Fruit fly (Drosophila melanogaster) whole organism, larva: ENCODE measurements around the gene Ppat-Dpck.
A peak's percentile ranks its signal among the peaks of the same experiment; 100 is the strongest.

Experiments used
- noc ChIP-seq: fragments of 200-800 bp; sonication (Bioruptor generic); optimal IDR thresholded peaks from 3 replicates; lab custom pipeline; 2019; ENCODE audit warnings: missing biosample characterization, mild to moderate bottlenecking, missing genetic modification characterization, moderate library complexity

The Ppat-Dpck gene

dm6 chr3L:5752903-5753604, 15.5 kb downstream of the Ppat-Dpck start, which contains the start of gene Usp47:
Usp47 (plus strand) TSS chr3L:5752973.
- peak; percentile 13 for TF ChIP-seq noc (tag; lab: Kevin White, UChicago)

DNA sequence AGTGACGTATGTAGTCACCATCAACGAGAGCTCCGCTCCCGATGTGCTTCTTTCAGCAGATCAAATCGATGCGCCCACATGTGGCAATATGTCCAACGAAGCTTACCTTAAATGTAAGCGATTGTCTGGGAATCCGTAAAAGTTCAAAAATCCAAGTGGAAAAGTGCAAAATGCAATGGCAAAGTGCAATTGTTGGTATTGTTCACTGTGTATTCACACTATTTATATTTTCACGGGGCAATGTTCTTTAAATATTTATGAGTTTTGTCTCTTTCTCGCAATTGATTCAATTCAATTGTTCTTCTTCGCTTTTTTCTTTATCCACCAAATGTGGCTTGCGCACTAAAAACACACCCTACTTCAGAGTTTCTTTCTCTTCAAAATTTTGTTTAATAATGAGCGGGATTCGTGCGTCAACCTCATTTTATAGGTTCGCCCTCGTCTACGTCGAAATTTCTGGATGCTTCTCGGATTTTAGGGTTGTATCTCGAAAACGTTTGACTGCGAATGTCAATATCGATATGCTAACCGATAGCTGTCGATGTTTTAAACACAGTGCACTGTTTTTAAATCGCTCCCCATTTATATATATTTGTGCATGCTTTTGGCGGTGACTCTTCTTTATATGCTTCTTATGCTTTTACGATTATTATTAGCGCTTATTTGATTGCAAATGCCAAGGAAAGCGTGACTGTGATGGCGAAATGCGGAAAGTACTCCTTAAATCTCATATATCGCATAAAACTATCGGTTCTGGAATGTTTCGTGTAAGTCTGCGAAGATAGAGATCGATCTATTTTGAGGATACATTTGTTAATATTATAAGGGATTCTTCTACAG, 16.6 kb downstream of the Ppat-Dpck start, which contains the start of gene DnaJ-1:
Gene DnaJ-1, minus strand, starts transcription at position 450 of the 840 bp plus-strand sequence.
- TF ChIP-seq noc (tag; lab: Kevin White, UChicago): peak; percentile 50

DNA sequence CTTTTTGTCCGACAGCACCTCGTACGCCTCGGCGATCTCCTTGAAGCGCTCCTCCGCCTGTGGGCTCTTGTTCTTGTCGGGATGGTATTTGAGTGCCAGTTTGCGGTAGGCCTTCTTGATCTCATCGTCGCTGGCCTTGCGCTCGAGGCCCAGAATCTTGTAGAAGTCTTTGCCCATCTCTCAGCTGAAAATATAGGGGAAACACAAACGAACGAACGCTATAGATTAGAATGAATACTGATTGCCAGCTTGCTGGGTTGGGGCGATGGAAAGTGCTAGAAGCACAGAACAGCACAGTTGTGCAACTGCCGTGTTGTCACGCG, 17.2 kb downstream of the Ppat-Dpck start:
- no peak for TF ChIP-seq noc (tag; lab: Kevin White, UChicago)

- no peak for TF ChIP-seq noc (tag; lab: Kevin White, UChicago)
Measured at dm6 chr3L:5749616-5750336, 18.8 kb downstream of the Ppat-Dpck start.

DNA sequence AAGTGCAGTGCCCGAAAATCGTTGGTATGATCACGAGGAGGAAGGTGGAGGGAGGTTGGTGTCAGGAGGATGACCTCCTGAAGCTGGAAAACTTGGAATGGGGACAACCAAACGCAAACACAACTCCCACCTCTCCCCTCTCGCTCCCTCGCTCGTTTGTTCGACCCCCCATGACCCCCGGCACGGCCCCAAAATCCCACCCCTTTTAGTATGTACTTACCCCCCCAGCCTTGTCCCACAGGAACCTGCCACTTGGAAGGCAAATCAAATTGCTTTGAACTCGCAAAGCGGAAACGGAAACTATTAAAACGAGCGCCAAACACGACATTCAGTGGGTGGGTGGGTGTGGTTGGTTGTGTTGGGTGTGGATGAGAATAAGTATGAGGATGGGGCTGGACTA, 37.0 kb downstream of the Ppat-Dpck start:
- no peak for TF ChIP-seq noc (tag; lab: Kevin White, UChicago)
